Fruit fly (Drosophila melanogaster) whole organism, adult: ENCODE results near the gene Mocs2A.

ENCODE experiments used
- CG11617 ChIP-seq: fragments of 200-800 bp; sonication (Bioruptor generic); optimal IDR thresholded peaks from 2 replicates; lab custom pipeline; 2017; ENCODE audit warnings: mild to moderate bottlenecking, missing biosample characterization, missing genetic modification reagents, missing genetic modification characterization
- CG12768 ChIP-seq: fragments of 200-800 bp; sonication (Bioruptor generic); optimal IDR thresholded peaks from 2 replicates; lab custom pipeline; 2017; ENCODE audit warnings: missing biosample characterization, missing genetic modification characterization, mild to moderate bottlenecking, moderate library complexity, missing genetic modification reagents
- CG14711 ChIP-seq: fragments of 200-800 bp; sonication (Bioruptor generic); optimal IDR thresholded peaks from 2 replicates; lab custom pipeline; 2018; ENCODE audit warnings: missing biosample characterization, mild to moderate bottlenecking, missing genetic modification characterization, moderate library complexity
- CG1620 ChIP-seq: fragments of 200-800 bp; sonication (Bioruptor generic); optimal IDR thresholded peaks from 2 replicates; lab custom pipeline; 2016; ENCODE audit warnings: missing biosample characterization, missing genetic modification characterization
- CG33017 ChIP-seq: fragments of 200-800 bp; sonication (Bioruptor generic); optimal IDR thresholded peaks from 2 replicates; lab custom pipeline; 2018; ENCODE audit warnings: missing biosample characterization, mild to moderate bottlenecking, missing genetic modification characterization, moderate library complexity
- CG5204 ChIP-seq: fragments of 200-800 bp; sonication (Bioruptor generic); optimal IDR thresholded peaks from 2 replicates; lab custom pipeline; 2016; ENCODE audit warnings: missing biosample characterization, missing genetic modification characterization
- CG7045 ChIP-seq: fragments of 200-800 bp; sonication (Bioruptor generic); optimal IDR thresholded peaks from 2 replicates; lab custom pipeline; 2017; ENCODE audit warnings: missing biosample characterization, mild to moderate bottlenecking, missing genetic modification characterization
- CG7101 ChIP-seq: fragments of 200-800 bp; sonication (Bioruptor generic); optimal IDR thresholded peaks from 2 replicates; lab custom pipeline; 2018; ENCODE audit warnings: missing biosample characterization, mild to moderate bottlenecking, missing genetic modification characterization, moderate library complexity
- Clk ChIP-seq: fragments of 200-800 bp; sonication (Bioruptor generic); optimal IDR thresholded peaks from 2 replicates; lab custom pipeline; 2017; ENCODE audit warnings: missing biosample characterization, missing genetic modification characterization
- Crg-1 ChIP-seq: fragments of 200-800 bp; sonication (Bioruptor generic); optimal IDR thresholded peaks from 2 replicates; lab custom pipeline; 2016; ENCODE audit warnings: missing biosample characterization, missing genetic modification characterization
- Hr96 ChIP-seq: fragments of 200-800 bp; sonication (Bioruptor generic); optimal IDR thresholded peaks from 2 replicates; lab custom pipeline; 2016; ENCODE audit warnings: missing biosample characterization, missing genetic modification characterization
- Mnt ChIP-seq: fragments of 200-800 bp; sonication (Bioruptor generic); optimal IDR thresholded peaks from 2 replicates; lab custom pipeline; 2016; ENCODE audit warnings: missing biosample characterization, mild to moderate bottlenecking, missing genetic modification characterization
- bab1 ChIP-seq: fragments of 200-800 bp; sonication (Bioruptor generic); optimal IDR thresholded peaks from 3 replicates; lab custom pipeline; 2019; ENCODE audit warnings: missing biosample characterization, mild to moderate bottlenecking, missing genetic modification characterization, moderate library complexity
- cic ChIP-seq: fragments of 200-800 bp; sonication (Bioruptor generic); optimal IDR thresholded peaks from 2 replicates; lab custom pipeline; 2017; ENCODE audit warnings: missing biosample characterization, mild to moderate bottlenecking, missing genetic modification characterization, moderate library complexity
- cnc ChIP-seq, 2 experiments: fragments of >200 bp; optimal IDR thresholded peaks; 2 replicates each; lab custom pipeline; 2017
- kay ChIP-seq: fragments of 200-800 bp; sonication (Bioruptor generic); peaks from one replicate; lab custom pipeline; 2016; ENCODE audit warnings: missing biosample characterization, missing genetic modification characterization, borderline replicate concordance
- ovo ChIP-seq: fragments of 200-800 bp; sonication (Bioruptor generic); optimal IDR thresholded peaks from 2 replicates; lab custom pipeline; 2016; ENCODE audit warnings: missing biosample characterization, missing genetic modification characterization
- pad ChIP-seq: fragments of 200-800 bp; sonication (Bioruptor generic); optimal IDR thresholded peaks from 3 replicates; lab custom pipeline; 2017; ENCODE audit warnings: missing biosample characterization, missing genetic modification characterization, mild to moderate bottlenecking, moderate library complexity, missing genetic modification reagents
- tj ChIP-seq: fragments of 200-800 bp; sonication (Bioruptor generic); optimal IDR thresholded peaks from 3 replicates; lab custom pipeline; 2017; ENCODE audit warnings: missing biosample characterization, mild to moderate bottlenecking, missing genetic modification characterization, moderate library complexity
- toe ChIP-seq: fragments of 200-800 bp; sonication (Bioruptor generic); optimal IDR thresholded peaks from 2 replicates; lab custom pipeline; 2016; ENCODE audit warnings: missing biosample characterization, missing genetic modification characterization

The Mocs2A gene

dm6 chr3R:25127231-25127689, at the start of gene Mocs2A, which contains the start of the genes Mocs2B and Clbn:
Gene Mocs2A (minus strand): TSS chr3R:25127359.
Gene Mocs2B (minus strand): TSS chr3R:25127359.
Gene Clbn (plus strand): TSS chr3R:25127502.
- TF ChIP-seq pad (GFP tag; lab: Kevin White, UChicago) (no peak), Hr96 (GFP tag; lab: Kevin White, UChicago) (peak; percentile 21), Mnt (peak; percentile 43), CG14711 (tag; lab: Kevin White, UChicago) (peak; percentile 1), CG11617 (GFP tag; lab: Kevin White, UChicago) (no peak), Crg-1 (GFP tag; lab: Kevin White, UChicago) (no peak), CG5204 (GFP tag; lab: Kevin White, UChicago) (peak; percentile 5), CG7101 (no peak), Clk (GFP tag; lab: Kevin White, UChicago) (no peak), cic (GFP tag; lab: Kevin White, UChicago) (no peak), cnc (optimal IDR thresholded peaks at IDR 0.05; lab: Kevin White, UChicago) (peak in 1 of 2 experiments; percentile 69), toe (GFP tag; lab: Kevin White, UChicago) (peak; percentile 43), kay (peak; percentile 37), ovo (GFP tag; lab: Kevin White, UChicago) (no peak), tj (GFP tag; lab: Kevin White, UChicago) (no peak), CG7045 (GFP tag; lab: Kevin White, UChicago) (no peak), CG12768 (GFP tag; lab: Kevin White, UChicago) (no peak), CG33017 (no peak)

- no peak for TF ChIP-seq pad (GFP tag; lab: Kevin White, UChicago)
- TF ChIP-seq CG12768 (GFP tag; lab: Kevin White, UChicago): no peak
- no peak for TF ChIP-seq Hr96 (GFP tag; lab: Kevin White, UChicago)
- no peak for TF ChIP-seq CG11617 (GFP tag; lab: Kevin White, UChicago)
- no peak for TF ChIP-seq toe (GFP tag; lab: Kevin White, UChicago)
- TF ChIP-seq Mnt: no peak
- TF ChIP-seq tj (GFP tag; lab: Kevin White, UChicago): no peak
- TF ChIP-seq kay: no peak
- TF ChIP-seq cnc (optimal IDR thresholded peaks at IDR 0.05; lab: Kevin White, UChicago): no peak
- no peak for TF ChIP-seq CG7045 (GFP tag; lab: Kevin White, UChicago)
- TF ChIP-seq CG7101: no peak
These were observed 49.4 kb upstream of the Mocs2A start for dm6 chr3R:25176517-25176916.

DNA sequence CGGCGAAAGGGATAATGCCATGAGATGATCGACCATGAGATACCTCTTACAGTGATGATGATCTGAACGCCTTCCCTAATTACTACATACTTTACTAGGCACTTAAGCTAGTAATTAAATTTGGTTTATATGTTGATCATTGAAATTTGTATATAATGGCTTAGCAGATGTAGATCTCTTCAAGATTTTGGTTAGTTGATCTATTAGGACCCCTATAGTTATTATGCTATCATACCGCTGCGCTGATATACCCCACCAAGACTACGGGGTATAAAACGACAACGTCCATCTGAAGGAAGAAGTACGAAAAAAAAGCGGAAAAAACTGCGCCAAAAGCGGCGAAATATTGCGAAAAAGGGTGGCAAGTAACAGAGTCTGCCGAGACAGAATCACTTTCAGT, 47.1 kb upstream of the Mocs2A start:
- TF ChIP-seq toe (GFP tag; lab: Kevin White, UChicago) (no peak), Hr96 (GFP tag; lab: Kevin White, UChicago) (no peak), CG12768 (GFP tag; lab: Kevin White, UChicago) (no peak)

- TF ChIP-seq pad (GFP tag; lab: Kevin White, UChicago) (no peak), Hr96 (GFP tag; lab: Kevin White, UChicago) (no peak), CG7045 (GFP tag; lab: Kevin White, UChicago) (no peak), bab1 (GFP tag; lab: Kevin White, UChicago) (no peak), toe (GFP tag; lab: Kevin White, UChicago) (no peak), Crg-1 (GFP tag; lab: Kevin White, UChicago) (no peak), CG12768 (GFP tag; lab: Kevin White, UChicago) (no peak), Mnt (no peak), CG11617 (GFP tag; lab: Kevin White, UChicago) (no peak), kay (no peak), CG1620 (GFP tag; lab: Kevin White, UChicago) (no peak), cnc (optimal IDR thresholded peaks at IDR 0.05; lab: Kevin White, UChicago) (no peak), CG14711 (tag; lab: Kevin White, UChicago) (no peak), cic (GFP tag; lab: Kevin White, UChicago) (no peak), CG33017 (no peak), ovo (GFP tag; lab: Kevin White, UChicago) (no peak), CG7101 (no peak)
These were observed 45.8 kb upstream of the Mocs2A start for dm6 chr3R:25172976-25173375.

DNA sequence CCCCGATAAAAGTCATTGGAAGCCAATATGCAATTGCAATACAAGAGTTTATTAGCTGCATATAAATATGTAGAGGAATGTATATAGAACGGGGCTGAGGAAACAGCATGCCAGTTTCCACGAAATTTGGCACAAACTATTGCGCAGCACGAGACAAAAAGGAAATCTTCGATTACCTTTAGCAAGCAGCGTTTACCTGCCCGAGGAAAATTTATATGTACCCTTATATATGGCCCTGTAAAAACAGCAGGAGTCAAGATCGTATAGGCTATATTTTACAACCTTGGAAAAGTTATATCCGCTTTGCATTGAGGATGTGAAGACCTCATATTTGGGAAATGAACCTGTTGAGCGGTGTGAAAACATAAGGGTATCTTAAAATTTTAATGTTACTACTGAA, 45.2 kb upstream of the Mocs2A start:
- TF ChIP-seq kay (no peak), pad (GFP tag; lab: Kevin White, UChicago) (no peak), CG33017 (no peak), Mnt (no peak), cnc (optimal IDR thresholded peaks at IDR 0.05; lab: Kevin White, UChicago) (no peak), CG7045 (GFP tag; lab: Kevin White, UChicago) (no peak), Hr96 (GFP tag; lab: Kevin White, UChicago) (no peak), CG12768 (GFP tag; lab: Kevin White, UChicago) (no peak), ovo (GFP tag; lab: Kevin White, UChicago) (no peak), Crg-1 (GFP tag; lab: Kevin White, UChicago) (no peak), CG5204 (GFP tag; lab: Kevin White, UChicago) (no peak), cic (GFP tag; lab: Kevin White, UChicago) (no peak), bab1 (GFP tag; lab: Kevin White, UChicago) (no peak), tj (GFP tag; lab: Kevin White, UChicago) (no peak), CG14711 (tag; lab: Kevin White, UChicago) (no peak), CG11617 (GFP tag; lab: Kevin White, UChicago) (no peak), CG7101 (no peak), Clk (GFP tag; lab: Kevin White, UChicago) (no peak)

DNA sequence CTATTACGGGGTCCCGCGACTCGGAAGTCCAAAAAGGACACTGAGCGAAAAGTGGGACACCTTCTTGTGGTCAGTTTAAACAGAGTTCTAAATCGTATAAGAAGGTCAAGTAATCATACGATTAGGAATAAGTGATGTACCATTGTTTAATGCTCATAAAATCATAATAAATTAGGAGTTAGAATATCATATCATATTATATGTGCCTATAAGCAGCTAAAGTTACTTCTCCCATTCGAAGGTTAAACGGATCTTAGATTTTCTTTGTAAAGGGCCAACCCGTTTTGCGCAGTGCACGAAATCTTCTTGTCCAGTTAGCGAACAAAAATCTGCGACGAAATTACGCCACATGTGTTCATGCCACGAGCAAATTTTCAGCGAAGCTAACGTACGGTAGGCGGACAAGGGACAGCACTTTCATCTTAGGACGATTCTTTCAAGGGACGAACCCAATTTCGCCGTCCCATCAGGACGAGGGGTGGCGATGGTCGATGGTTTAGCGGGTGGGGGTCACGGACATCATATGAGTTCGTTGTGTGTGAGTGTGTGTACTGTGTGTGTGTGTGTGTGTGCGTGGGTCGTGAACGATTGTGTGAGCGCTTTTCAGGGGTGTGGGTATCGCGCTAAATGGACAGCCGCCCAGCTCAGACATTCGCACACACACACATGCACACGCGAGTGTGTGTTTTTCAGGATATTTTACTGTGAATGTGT, 41.3 kb upstream of the Mocs2A start:
- TF ChIP-seq CG11617 (GFP tag; lab: Kevin White, UChicago) (no peak), cnc (optimal IDR thresholded peaks at IDR 0.05; lab: Kevin White, UChicago) (no peak), toe (GFP tag; lab: Kevin White, UChicago) (no peak), CG12768 (GFP tag; lab: Kevin White, UChicago) (no peak), Crg-1 (GFP tag; lab: Kevin White, UChicago) (no peak), kay (no peak), tj (GFP tag; lab: Kevin White, UChicago) (no peak), cic (GFP tag; lab: Kevin White, UChicago) (no peak), pad (GFP tag; lab: Kevin White, UChicago) (no peak), CG5204 (GFP tag; lab: Kevin White, UChicago) (no peak), ovo (GFP tag; lab: Kevin White, UChicago) (no peak), Hr96 (GFP tag; lab: Kevin White, UChicago) (no peak)
